Fruit fly (Drosophila melanogaster) whole organism, wandering third instar larva: ENCODE results near the gene rols.
A peak's percentile ranks its signal among the peaks of the same experiment; 100 is the strongest.

Source experiments
- CG32264 ChIP-seq: fragments of 200-800 bp; sonication (Bioruptor generic); optimal IDR thresholded peaks from 2 replicates; lab custom pipeline; 2016; ENCODE audit warnings: missing biosample characterization, missing genetic modification characterization
- CrebA ChIP-seq: fragments of 200-800 bp; sonication (Bioruptor generic); optimal IDR thresholded peaks from 2 replicates; lab custom pipeline; 2016; ENCODE audit warnings: missing biosample characterization, mild to moderate bottlenecking, missing genetic modification characterization, borderline replicate concordance
- Dif ChIP-seq: fragments of 200-275, 200-300 bp; sonication (Bioruptor generic); optimal IDR thresholded peaks from 2 replicates; lab custom pipeline; 2018; ENCODE audit warnings: missing biosample characterization, missing genetic modification characterization; ENCODE audit not compliant: partially characterized antibody
- HLH106 ChIP-seq: fragments of 200-800 bp; optimal IDR thresholded peaks from 3 replicates; lab custom pipeline; 2019; ENCODE audit warnings: missing biosample characterization, mild to moderate bottlenecking, missing genetic modification characterization, moderate library complexity
- Hnf4 ChIP-seq: fragments of 200-800 bp; sonication (Bioruptor generic); optimal IDR thresholded peaks from 2 replicates; lab custom pipeline; 2016; ENCODE audit warnings: missing biosample characterization, mild to moderate bottlenecking, missing genetic modification characterization
- Hr78 ChIP-seq: fragments of >200 bp; optimal IDR thresholded peaks from 2 replicates; lab custom pipeline; 2017; ENCODE audit warnings: missing biosample characterization, missing genetic modification characterization
- Hr83 ChIP-seq: fragments of 200-300 bp; sonication (Bioruptor generic); optimal IDR thresholded peaks from 2 replicates; lab custom pipeline; 2016; ENCODE audit warnings: missing biosample characterization, mild to moderate bottlenecking, missing genetic modification characterization, moderate library complexity; ENCODE audit not compliant: poor library complexity, severe bottlenecking
- Jra ChIP-seq: sonication (Bioruptor generic); optimal IDR thresholded peaks from 2 replicates; lab custom pipeline; 2016; ENCODE audit warnings: missing biosample characterization, missing genetic modification characterization
- Mio ChIP-seq: sonication (Bioruptor generic); optimal IDR thresholded peaks from 2 replicates; lab custom pipeline; 2016; ENCODE audit warnings: missing biosample characterization, missing genetic modification characterization
- Myc ChIP-seq: fragments of >200 bp; optimal IDR thresholded peaks from 2 replicates; lab custom pipeline; 2017
- N ChIP-seq: fragments of >200 bp; optimal IDR thresholded peaks from 2 replicates; lab custom pipeline; 2018; ENCODE audit warnings: missing biosample characterization, missing external identifiers, missing genetic modification characterization
- OdsH ChIP-seq: fragments of 200-800 bp; sonication (Bioruptor generic); optimal IDR thresholded peaks from 2 replicates; lab custom pipeline; 2016; ENCODE audit warnings: missing biosample characterization, mild to moderate bottlenecking, missing genetic modification characterization
- Rel ChIP-seq, 2 experiments: fragments of 200-800 bp; sonication (Bioruptor generic) in 1 of 2; optimal IDR thresholded peaks; 2 replicates in 1 of 2; 3 replicates in 1 of 2; lab custom pipeline; 2016 to 2019; ENCODE audit warnings: mild to moderate bottlenecking in 2 of 2, missing biosample characterization in 2 of 2, missing genetic modification characterization in 2 of 2, moderate library complexity in 1 of 2
- Sp1 ChIP-seq: fragments of 200-800 bp; sonication (Bioruptor generic); optimal IDR thresholded peaks from 3 replicates; lab custom pipeline; 2019; ENCODE audit warnings: missing biosample characterization, mild to moderate bottlenecking, missing genetic modification characterization, moderate library complexity
- Vsx2 ChIP-seq: fragments of 200-300, 225-300 bp; sonication (Bioruptor generic); optimal IDR thresholded peaks from 2 replicates; lab custom pipeline; 2018; ENCODE audit warnings: missing biosample characterization, missing genetic modification characterization; ENCODE audit not compliant: partially characterized antibody
- br ChIP-seq: fragments of 200-800 bp; sonication (Bioruptor generic); optimal IDR thresholded peaks from 2 replicates; lab custom pipeline; 2016; ENCODE audit warnings: missing biosample characterization, missing genetic modification characterization
- brk ChIP-seq: fragments of 200-800 bp; sonication (Bioruptor generic); optimal IDR thresholded peaks from 2 replicates; lab custom pipeline; 2016; ENCODE audit warnings: missing biosample characterization, mild to moderate bottlenecking, missing genetic modification characterization
- dl ChIP-seq, 2 experiments: fragments of 175-275, 200-275 bp in 1 of 2; fragments of 200-275 bp in 1 of 2; sonication (Bioruptor generic); optimal IDR thresholded peaks; lab custom pipeline; 2018; ENCODE audit warnings: mild to moderate bottlenecking in 2 of 2, missing biosample characterization in 2 of 2, missing genetic modification characterization in 2 of 2, moderate library complexity in 2 of 2; ENCODE audit not compliant: partially characterized antibody in 2 of 2, insufficient read depth in 1 of 2
- dmrt93B ChIP-seq: fragments of 200-800 bp; sonication (Bioruptor generic); optimal IDR thresholded peaks from 2 replicates; lab custom pipeline; 2018; ENCODE audit warnings: missing biosample characterization, mild to moderate bottlenecking, missing genetic modification characterization
- dsf ChIP-seq: sonication (Bioruptor generic); optimal IDR thresholded peaks from 2 replicates; lab custom pipeline; 2016; ENCODE audit warnings: missing biosample characterization, missing genetic modification characterization, borderline replicate concordance
- ey ChIP-seq: fragments of 200-800 bp; sonication (Bioruptor generic); optimal IDR thresholded peaks from 2 replicates; lab custom pipeline; 2016; ENCODE audit warnings: missing biosample characterization, missing genetic modification characterization
- foxo ChIP-seq, 2 experiments: fragments of 200-800 bp; sonication (Bioruptor generic); optimal IDR thresholded peaks; 2 replicates in 1 of 2; 3 replicates in 1 of 2; lab custom pipeline; 2016 to 2017; ENCODE audit warnings: missing biosample characterization in 2 of 2, missing genetic modification characterization in 2 of 2
- fru ChIP-seq: fragments of 200-800 bp; sonication (Bioruptor generic); optimal IDR thresholded peaks from 3 replicates; lab custom pipeline; 2016; ENCODE audit warnings: missing biosample characterization, mild to moderate bottlenecking, missing genetic modification characterization
- h ChIP-seq: fragments of 200-800 bp; sonication (Bioruptor generic); optimal IDR thresholded peaks from 3 replicates; lab custom pipeline; 2016; ENCODE audit warnings: missing biosample characterization, mild to moderate bottlenecking, missing genetic modification characterization
- jim ChIP-seq: fragments of 175-275, 200-325 bp; sonication (Bioruptor generic); optimal IDR thresholded peaks from 2 replicates; lab custom pipeline; 2016; ENCODE audit warnings: missing biosample characterization, mild to moderate bottlenecking, missing genetic modification characterization
- lola ChIP-seq: fragments of >200 bp; optimal IDR thresholded peaks from 2 replicates; lab custom pipeline; 2017; ENCODE audit warnings: missing biosample characterization, missing genetic modification characterization
- pan ChIP-seq: fragments of >200 bp; optimal IDR thresholded peaks from 2 replicates; lab custom pipeline; 2017
- psq ChIP-seq: fragments of 200-800 bp; sonication (Bioruptor generic); optimal IDR thresholded peaks from 3 replicates; lab custom pipeline; 2017; ENCODE audit warnings: missing biosample characterization, mild to moderate bottlenecking, missing genetic modification characterization, moderate library complexity
- rgr ChIP-seq: fragments of 200-800 bp; sonication (Bioruptor generic); optimal IDR thresholded peaks from 3 replicates; lab custom pipeline; 2016; ENCODE audit warnings: missing biosample characterization, mild to moderate bottlenecking, missing genetic modification characterization
- sage ChIP-seq: fragments of 200-800 bp; sonication (Bioruptor generic); optimal IDR thresholded peaks from 2 replicates; lab custom pipeline; 2016; ENCODE audit warnings: missing biosample characterization, mild to moderate bottlenecking, missing genetic modification characterization
- sv ChIP-seq: fragments of 200-800 bp; sonication (Bioruptor generic); optimal IDR thresholded peaks from 3 replicates; lab custom pipeline; 2016; ENCODE audit warnings: missing biosample characterization, missing genetic modification characterization
- tai ChIP-seq: sonication (Bioruptor generic); optimal IDR thresholded peaks from 2 replicates; lab custom pipeline; 2016; ENCODE audit warnings: missing biosample characterization, missing genetic modification characterization
- usp ChIP-seq: fragments of >200 bp; optimal IDR thresholded peaks from 2 replicates; lab custom pipeline; 2017; ENCODE audit warnings: missing biosample characterization, missing genetic modification characterization
- woc ChIP-seq: sonication (Bioruptor generic); optimal IDR thresholded peaks from 2 replicates; lab custom pipeline; 2016; ENCODE audit warnings: missing biosample characterization, mild to moderate bottlenecking, missing genetic modification characterization

Gene rols

dm6 chr3L:12021903-12022302 lies 42.8 kb downstream of the rols start:
- TF ChIP-seq sage (no peak), Hr78 (no peak), Myc (peak; percentile 40), dl (GFP tag; optimal IDR thresholded peaks at IDR 0.05; lab: Kevin White, UChicago; ENCODE audit: insufficient read depth in 1 of 2, partially characterized antibody in 2 of 2) (no peak), dsf (GFP tag; lab: Kevin White, UChicago) (no peak), tai (GFP tag; lab: Kevin White, UChicago) (no peak), Jra (GFP tag; lab: Kevin White, UChicago) (no peak)

DNA sequence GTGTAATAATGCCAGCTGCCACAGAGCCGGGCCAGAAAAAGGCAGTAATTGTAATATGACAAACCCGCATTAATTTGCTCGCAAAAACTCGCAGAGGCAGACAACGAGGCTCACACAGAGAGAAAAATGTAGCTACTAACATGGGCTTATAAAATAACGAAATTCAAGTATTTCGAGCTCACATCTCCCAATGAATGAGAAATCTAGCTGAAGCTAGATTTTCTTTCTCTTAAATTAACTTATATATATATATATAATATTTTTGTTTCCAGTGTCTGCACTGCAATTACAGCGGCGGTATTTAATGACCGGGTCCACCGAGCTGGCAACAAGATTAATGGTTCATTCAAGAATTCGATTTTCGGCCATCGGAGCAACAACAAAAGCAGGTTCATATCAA lies 48.5 kb downstream of the rols start:
- TF ChIP-seq foxo (GFP tag; optimal IDR thresholded peaks at IDR 0.05; lab: Kevin White, UChicago) (peak in 1 of 2 experiments; percentile 55), fru (GFP tag; lab: Kevin White, UChicago) (peak; percentile 43), Dif (GFP tag; lab: Kevin White, UChicago) (no peak), h (GFP tag; lab: Kevin White, UChicago) (peak; percentile 59), Mio (GFP tag; lab: Kevin White, UChicago) (no peak), rgr (GFP tag; lab: Kevin White, UChicago) (peak; percentile 66), Hr78 (no peak), OdsH (GFP tag; lab: Kevin White, UChicago) (peak; percentile 49), sage (peak; percentile 15), brk (GFP tag; lab: Kevin White, UChicago) (peak; percentile 11), dsf (GFP tag; lab: Kevin White, UChicago) (no peak), Rel (GFP tag; optimal IDR thresholded peaks at IDR 0.05; lab: Kevin White, UChicago) (no peak), Rel (tag; optimal IDR thresholded peaks at IDR 0.05; lab: Kevin White, UChicago) (peak; percentile 24), br (no peak), dl (GFP tag; optimal IDR thresholded peaks at IDR 0.05; lab: Kevin White, UChicago; ENCODE audit: insufficient read depth in 1 of 2, partially characterized antibody in 2 of 2) (no peak), Jra (GFP tag; lab: Kevin White, UChicago) (no peak), Sp1 (peak; percentile 76), ey (GFP tag; lab: Kevin White, UChicago) (peak; percentile 12), HLH106 (peak; percentile 72), dmrt93B (GFP tag; lab: Kevin White, UChicago) (peak; percentile 41), psq (peak; percentile 59)

- TF ChIP-seq h (GFP tag; lab: Kevin White, UChicago) = no peak
- TF ChIP-seq CrebA (GFP tag; lab: Kevin White, UChicago) = no peak
- TF ChIP-seq CG32264 (GFP tag; lab: Kevin White, UChicago) = no peak
- no peak for TF ChIP-seq ey (GFP tag; lab: Kevin White, UChicago)
- TF ChIP-seq Jra (GFP tag; lab: Kevin White, UChicago) = no peak
- no peak for TF ChIP-seq woc (GFP tag; lab: Kevin White, UChicago)
- TF ChIP-seq foxo (GFP tag; optimal IDR thresholded peaks at IDR 0.05; lab: Kevin White, UChicago) = no peak
- no peak for TF ChIP-seq dl (GFP tag; optimal IDR thresholded peaks at IDR 0.05; lab: Kevin White, UChicago; ENCODE audit: insufficient read depth in 1 of 2, partially characterized antibody in 2 of 2)
- TF ChIP-seq Hr83 = no peak
- TF ChIP-seq jim (GFP tag; lab: Kevin White, UChicago) = no peak
- peak; percentile 12 for TF ChIP-seq Dif (GFP tag; lab: Kevin White, UChicago)
- no peak for TF ChIP-seq br
- no peak for TF ChIP-seq usp (GFP tag; lab: Kevin White, UChicago)
- no peak for TF ChIP-seq Hnf4 (GFP tag; lab: Kevin White, UChicago)
- TF ChIP-seq rgr (GFP tag; lab: Kevin White, UChicago) = no peak
- no peak for TF ChIP-seq fru (GFP tag; lab: Kevin White, UChicago)
- TF ChIP-seq lola (GFP tag; lab: Kevin White, UChicago) = no peak
- no peak for TF ChIP-seq sv (GFP tag; lab: Kevin White, UChicago)
- peak; percentile 36 for TF ChIP-seq Vsx2 (GFP tag; lab: Kevin White, UChicago)
- TF ChIP-seq N (GFP tag; lab: Kevin White, UChicago) = no peak
- TF ChIP-seq Sp1 = no peak
- no peak for TF ChIP-seq brk (GFP tag; lab: Kevin White, UChicago)
- no peak for TF ChIP-seq pan
- peak; percentile 8 for TF ChIP-seq psq
- TF ChIP-seq Mio (GFP tag; lab: Kevin White, UChicago) = no peak
- no peak for TF ChIP-seq Rel (GFP tag; optimal IDR thresholded peaks at IDR 0.05; lab: Kevin White, UChicago)
- TF ChIP-seq Rel (tag; optimal IDR thresholded peaks at IDR 0.05; lab: Kevin White, UChicago) = no peak
Observed at dm6 chr3L:12014272-12014671, 50.4 kb downstream of the rols start.
